Fruit fly (Drosophila melanogaster): ENCODE data around the gene Cdk12.

The Cdk12 gene

DNA sequence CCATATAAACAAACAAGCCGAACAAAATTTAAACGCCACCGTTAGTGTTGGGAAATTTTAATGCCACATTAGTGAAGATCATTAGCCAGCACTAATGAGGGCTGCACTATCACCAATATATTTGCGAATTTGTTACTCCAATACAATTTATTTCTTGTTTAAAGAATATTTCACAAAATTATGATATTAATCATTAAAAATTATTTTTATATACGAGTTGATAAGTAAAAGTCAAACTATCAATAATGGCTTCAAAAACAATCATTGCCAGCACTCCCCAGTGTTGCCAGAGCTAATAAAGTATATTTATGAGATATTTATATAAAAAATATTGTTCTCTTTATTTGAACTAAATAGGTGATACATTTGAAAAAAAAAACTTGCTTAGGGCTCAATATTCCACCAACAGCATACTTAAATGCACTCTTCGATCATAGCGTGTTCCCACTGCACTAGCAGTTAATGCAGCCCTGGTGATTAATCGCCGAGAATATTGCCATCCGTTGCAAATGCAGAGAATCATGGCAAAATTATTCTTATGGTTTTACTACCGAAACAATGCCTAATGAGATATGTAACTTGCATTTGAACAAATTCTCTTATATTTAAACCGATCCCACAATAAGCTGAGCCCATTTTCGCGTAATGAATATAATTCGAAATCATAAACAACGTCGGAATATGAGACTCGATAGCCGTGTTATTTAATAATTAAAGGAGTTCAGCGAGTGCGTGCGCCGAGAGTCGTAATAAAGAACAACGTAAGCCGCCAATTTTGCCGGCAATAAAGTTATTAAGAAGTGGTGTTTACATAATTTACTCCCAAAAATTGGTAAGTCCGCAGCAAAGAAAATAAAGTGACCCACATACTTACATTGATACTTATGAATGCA, at the start of gene Cdk12, which contains the start of gene SAK (continued):
- TF ChIP-seq CG5245 (GFP tag; optimal IDR thresholded peaks at IDR 0.05) (peak; percentile 54), cad (GFP tag; optimal IDR thresholded peaks at IDR 0.05) (no peak), CG18599 (GFP tag; optimal IDR thresholded peaks at IDR 0.05) (peak; percentile 89), MBD-R2 (GFP tag; IDR thresholded peaks at IDR 0.05) (peak; percentile 60), Opbp (GFP tag; IDR thresholded peaks at IDR 0.05; ENCODE audit: partially characterized antibody) (peak; percentile 44; the same call in 1 of the 3 replicates), Trl (optimal IDR thresholded peaks at IDR 0.05) (no peak), Trl (GFP tag; optimal IDR thresholded peaks at IDR 0.05) (peak; percentile 49), bbx (GFP tag; IDR thresholded peaks at IDR 0.05; ENCODE audit: partially characterized antibody) (no peak), ara (GFP tag; IDR thresholded peaks at IDR 0.05) (peak; percentile 74), CG31441 (GFP tag; IDR thresholded peaks at IDR 0.05) (peak; percentile 96), CG2678 (tag; optimal IDR thresholded peaks at IDR 0.05) (peak; percentile 90), vfl (GFP tag; optimal IDR thresholded peaks at IDR 0.05) (peak; percentile 11), CG11504 (tag; optimal IDR thresholded peaks at IDR 0.05) (peak; percentile 88), Dbx (GFP tag; IDR thresholded peaks at IDR 0.05) (peak; percentile 84), HLHmδ (GFP tag; optimal IDR thresholded peaks at IDR 0.05) (no peak), Optix (GFP tag; IDR thresholded peaks at IDR 0.05) (peak; percentile 65; the same call in 2 of the 3 replicates), CG6683 (GFP tag; optimal IDR thresholded peaks at IDR 0.05) (peak; percentile 34), CG8359 (GFP tag; optimal IDR thresholded peaks at IDR 0.05; ENCODE audit: borderline replicate concordance) (peak; percentile 55), CG14014 (GFP tag; IDR thresholded peaks at IDR 0.05) (peak; percentile 75), CG11723 (GFP tag; optimal IDR thresholded peaks at IDR 0.05) (peak; percentile 74), pros (GFP tag; optimal IDR thresholded peaks at IDR 0.05) (no peak), unpg (GFP tag; optimal IDR thresholded peaks at IDR 0.05) (peak; percentile 81), fd102C (GFP tag; optimal IDR thresholded peaks at IDR 0.05) (no peak), CG13287 (GFP tag; IDR thresholded peaks at IDR 0.05; ENCODE audit: partially characterized antibody) (peak; percentile 59), grn (GFP tag; optimal IDR thresholded peaks at IDR 0.05) (no peak), sd (tag; optimal IDR thresholded peaks at IDR 0.05) (peak; percentile 43), CG5180 (GFP tag; optimal IDR thresholded peaks at IDR 0.05) (no peak), eyg (GFP tag; optimal IDR thresholded peaks at IDR 0.05) (no peak), CG14860 (GFP tag; IDR thresholded peaks at IDR 0.05; ENCODE audit: partially characterized antibody) (0 out of 3 replicates have a peak, but pooled peaks have one; percentile 38), sna (GFP tag; IDR thresholded peaks at IDR 0.05; ENCODE audit: partially characterized antibody) (0 out of 2 replicates have a peak, but pooled peaks have one; percentile 15), twi (tag; optimal IDR thresholded peaks at IDR 0.05) (peak; percentile 71), CG13424 (tag; optimal IDR thresholded peaks at IDR 0.05) (peak; percentile 90), shn (GFP tag; optimal IDR thresholded peaks at IDR 0.05) (peak; percentile 55), Ptx1 (GFP tag; IDR thresholded peaks at IDR 0.05) (peak; percentile 88), CG10267 (tag; optimal IDR thresholded peaks at IDR 0.05) (peak; percentile 95), org-1 (GFP tag; optimal IDR thresholded peaks at IDR 0.05) (peak; percentile 64), CG9215 (GFP tag; IDR thresholded peaks at IDR 0.05) (peak; percentile 97), onecut (GFP tag; IDR thresholded peaks at IDR 0.05) (0 out of 2 replicates have a peak, but pooled peaks have one; percentile 34), jigr1 (GFP tag; IDR thresholded peaks at IDR 0.05) (peak; percentile 67; the same call in 2 of the 3 replicates), Dip3 (GFP tag; optimal IDR thresholded peaks at IDR 0.05) (peak; percentile 71), E2f2 (GFP tag; IDR thresholded peaks at IDR 0.05) (peak; percentile 83), CG6791 (GFP tag; IDR thresholded peaks at IDR 0.05; ENCODE audit: partially characterized antibody) (peak; percentile 39; the same call in 1 of the 3 replicates), Oli (tag; optimal IDR thresholded peaks at IDR 0.05) (peak; percentile 84), CkIIα-i1 (GFP tag; IDR thresholded peaks at IDR 0.05) (no peak), rib (GFP tag; IDR thresholded peaks at IDR 0.05) (peak; percentile 64; the same call in 1 of the 2 replicates), Usf (GFP tag; optimal IDR thresholded peaks at IDR 0.05) (peak; percentile 78), Vsx1 (GFP tag; optimal IDR thresholded peaks at IDR 0.05) (peak; percentile 82)

Data from whole organism, embryonic.